Fruit fly (Drosophila melanogaster) whole organism, prepupa: Measurements from ENCODE around the gene CG32483.

Source experiments
- Blimp-1 ChIP-seq: fragments of 200-800 bp; sonication (Bioruptor generic); optimal IDR thresholded peaks from 3 replicates; lab custom pipeline; 2017; ENCODE audit warnings: missing biosample characterization, missing genetic modification characterization, mild to moderate bottlenecking, moderate library complexity, missing genetic modification reagents
- CG10669 ChIP-seq: fragments of 200-800 bp; sonication (Bioruptor generic); optimal IDR thresholded peaks from 3 replicates; lab custom pipeline; 2018; ENCODE audit warnings: missing biosample characterization, mild to moderate bottlenecking, missing genetic modification characterization, moderate library complexity
- CG11902 ChIP-seq: fragments of 200-800 bp; sonication (Bioruptor generic); optimal IDR thresholded peaks from 3 replicates; lab custom pipeline; 2016; ENCODE audit warnings: missing biosample characterization, missing genetic modification characterization
- CG15336 ChIP-seq: fragments of 200-800 bp; sonication (Bioruptor generic); IDR thresholded peaks from 2 replicates; pipeline ENCODE4 v1.3.6; 2022; ENCODE audit warnings: missing biosample characterization, missing genetic modification characterization
- CG16779 ChIP-seq: fragments of 200-800 bp; sonication (Bioruptor generic); optimal IDR thresholded peaks from 3 replicates; lab custom pipeline; 2017; ENCODE audit warnings: missing biosample characterization, mild to moderate bottlenecking, missing genetic modification characterization
- CG3032 ChIP-seq: fragments of 200-800 bp; optimal IDR thresholded peaks from 2 replicates; lab custom pipeline; 2019; ENCODE audit warnings: missing biosample characterization, mild to moderate bottlenecking, missing genetic modification characterization, moderate library complexity
- CG31627 ChIP-seq: fragments of 200-800 bp; sonication (Bioruptor generic); optimal IDR thresholded peaks from 3 replicates; lab custom pipeline; 2016; ENCODE audit warnings: missing biosample characterization, missing genetic modification characterization
- CG34406 ChIP-seq: fragments of 200-800 bp; sonication (Bioruptor generic); optimal IDR thresholded peaks from 3 replicates; lab custom pipeline; 2016; ENCODE audit warnings: missing biosample characterization, missing genetic modification characterization
- CG3919 ChIP-seq: fragments of 200-800 bp; sonication (Bioruptor generic); optimal IDR thresholded peaks from 3 replicates; lab custom pipeline; 2016; ENCODE audit warnings: missing biosample characterization, missing genetic modification characterization
- CG4318 ChIP-seq: fragments of 200-800 bp; sonication (Bioruptor generic); optimal IDR thresholded peaks from 3 replicates; lab custom pipeline; 2017; ENCODE audit warnings: missing biosample characterization, mild to moderate bottlenecking, missing genetic modification characterization
- CG6276 ChIP-seq: fragments of 200-800 bp; sonication (Bioruptor generic); optimal IDR thresholded peaks from 2 replicates; lab custom pipeline; 2017; ENCODE audit warnings: missing biosample characterization, mild to moderate bottlenecking, missing genetic modification characterization
- CG6808 ChIP-seq: fragments of 200-800 bp; sonication (Bioruptor generic); optimal IDR thresholded peaks from 3 replicates; lab custom pipeline; 2017; ENCODE audit warnings: missing biosample characterization, missing genetic modification characterization, mild to moderate bottlenecking, moderate library complexity, missing genetic modification reagents
- CG6854 ChIP-seq: fragments of 200-800 bp; sonication (Bioruptor generic); optimal IDR thresholded peaks from 2 replicates; lab custom pipeline; 2017; ENCODE audit warnings: missing biosample characterization, mild to moderate bottlenecking, missing genetic modification characterization
- CG8632 ChIP-seq: fragments of 200-800 bp; sonication (Bioruptor generic); optimal IDR thresholded peaks from 3 replicates; lab custom pipeline; 2016; ENCODE audit warnings: missing biosample characterization, missing genetic modification characterization
- CG9139 ChIP-seq: fragments of 200-800 bp; sonication (Bioruptor generic); optimal IDR thresholded peaks from 3 replicates; lab custom pipeline; 2017; ENCODE audit warnings: missing biosample characterization, mild to moderate bottlenecking, missing genetic modification characterization
- Eip78C ChIP-seq: fragments of 200-800 bp; sonication (Bioruptor generic); peaks from one replicate; lab custom pipeline; 2016; ENCODE audit warnings: missing biosample characterization, missing genetic modification characterization
- Eip93F ChIP-seq: fragments of 200-800 bp; sonication (Bioruptor generic); optimal IDR thresholded peaks from 2 replicates; lab custom pipeline; 2016; ENCODE audit warnings: missing biosample characterization, mild to moderate bottlenecking, missing genetic modification characterization
- Ets21C ChIP-seq: fragments of 200-800 bp; sonication (Bioruptor generic); optimal IDR thresholded peaks from 3 replicates; lab custom pipeline; 2016; ENCODE audit warnings: missing biosample characterization, missing genetic modification characterization
- Ets96B ChIP-seq: fragments of 200-800 bp; optimal IDR thresholded peaks from 2 replicates; lab custom pipeline; 2019; ENCODE audit warnings: missing biosample characterization, mild to moderate bottlenecking, missing genetic modification characterization, moderate library complexity
- Gug ChIP-seq: fragments of 200-800 bp; sonication (Bioruptor generic); IDR thresholded peaks from 2 replicates; pipeline ENCODE4 v1.3.6; 2022; ENCODE audit warnings: missing biosample characterization, missing genetic modification characterization
- Hr38 ChIP-seq: sonication (Bioruptor generic); optimal IDR thresholded peaks from 2 replicates; lab custom pipeline; 2016; ENCODE audit warnings: missing biosample characterization, missing genetic modification characterization
- Lpt ChIP-seq: fragments of 200-800 bp; sonication (Bioruptor generic); optimal IDR thresholded peaks from 3 replicates; lab custom pipeline; 2016; ENCODE audit warnings: missing biosample characterization, missing genetic modification characterization
- Met ChIP-seq: fragments of 200-800 bp; sonication (Bioruptor generic); optimal IDR thresholded peaks from 3 replicates; lab custom pipeline; 2016; ENCODE audit warnings: missing biosample characterization, missing genetic modification characterization
- OdsH ChIP-seq: fragments of 200-800 bp; sonication (Bioruptor generic); optimal IDR thresholded peaks from 3 replicates; lab custom pipeline; 2016; ENCODE audit warnings: missing biosample characterization, missing genetic modification characterization
- Smox ChIP-seq: fragments of 200-800 bp; sonication (Bioruptor generic); optimal IDR thresholded peaks from 3 replicates; lab custom pipeline; 2016; ENCODE audit warnings: missing biosample characterization, missing genetic modification characterization
- Sox14 ChIP-seq: fragments of 200-800 bp; sonication (Bioruptor generic); optimal IDR thresholded peaks from 3 replicates; lab custom pipeline; 2016; ENCODE audit warnings: missing biosample characterization, missing genetic modification characterization
- Sox15 ChIP-seq: fragments of 200-800 bp; sonication (Bioruptor generic); optimal IDR thresholded peaks from 3 replicates; lab custom pipeline; 2016; ENCODE audit warnings: missing biosample characterization, missing genetic modification characterization
- achi ChIP-seq: fragments of 200-800 bp; sonication (Bioruptor generic); optimal IDR thresholded peaks from 3 replicates; lab custom pipeline; 2016; ENCODE audit warnings: missing biosample characterization, missing genetic modification characterization
- cyc ChIP-seq: fragments of 200-800 bp; sonication (Bioruptor generic); optimal IDR thresholded peaks from 3 replicates; lab custom pipeline; 2016; ENCODE audit warnings: missing biosample characterization, missing genetic modification characterization
- dac ChIP-seq: fragments of 200-800 bp; sonication (Bioruptor generic); optimal IDR thresholded peaks from 2 replicates; lab custom pipeline; 2017; ENCODE audit warnings: missing biosample characterization, mild to moderate bottlenecking, missing genetic modification characterization
- dsx ChIP-seq: fragments of 200-800 bp; optimal IDR thresholded peaks from 3 replicates; lab custom pipeline; 2019; ENCODE audit warnings: missing biosample characterization, mild to moderate bottlenecking, missing genetic modification characterization, moderate library complexity; ENCODE audit not compliant: poor library complexity, severe bottlenecking
- eg ChIP-seq: fragments of 200-800 bp; sonication (Bioruptor generic); IDR thresholded peaks from 3 replicates; pipeline ENCODE4 v1.3.6; 2022; ENCODE audit warnings: missing biosample characterization, missing genetic modification characterization
- fd85E ChIP-seq: fragments of 200-800 bp; sonication (Bioruptor generic); optimal IDR thresholded peaks from 3 replicates; lab custom pipeline; 2016; ENCODE audit warnings: missing biosample characterization, missing genetic modification characterization
- fkh ChIP-seq: fragments of 200-800 bp; sonication (Bioruptor generic); optimal IDR thresholded peaks from 3 replicates; lab custom pipeline; 2017; ENCODE audit warnings: missing biosample characterization, mild to moderate bottlenecking, missing genetic modification characterization, moderate library complexity
- lz ChIP-seq: fragments of 200-800 bp; sonication (Bioruptor generic); optimal IDR thresholded peaks from 3 replicates; lab custom pipeline; 2016; ENCODE audit warnings: missing biosample characterization, missing genetic modification characterization
- net ChIP-seq: fragments of 200-800 bp; sonication (Bioruptor generic); optimal IDR thresholded peaks from 3 replicates; lab custom pipeline; 2016; ENCODE audit warnings: missing biosample characterization, missing genetic modification characterization
- salr ChIP-seq, 2 experiments: fragments of 200-800 bp; sonication (Bioruptor generic); optimal IDR thresholded peaks; 3 replicates each; lab custom pipeline; 2016 to 2018; ENCODE audit warnings: missing biosample characterization in 2 of 2, missing genetic modification characterization in 2 of 2, mild to moderate bottlenecking in 1 of 2
- spab ChIP-seq: fragments of 200-800 bp; sonication (Bioruptor generic); optimal IDR thresholded peaks from 2 replicates; lab custom pipeline; 2017; ENCODE audit warnings: missing biosample characterization, mild to moderate bottlenecking, missing genetic modification characterization, missing genetic modification reagents
- ss ChIP-seq, 2 experiments: fragments of 200-800 bp; sonication (Bioruptor generic); optimal IDR thresholded peaks; 2 replicates in 1 of 2; 3 replicates in 1 of 2; lab custom pipeline; 2017 to 2018; ENCODE audit warnings: mild to moderate bottlenecking in 2 of 2, missing biosample characterization in 2 of 2, missing genetic modification characterization in 2 of 2, moderate library complexity in 1 of 2
- svp ChIP-seq: fragments of 200-800 bp; sonication (Bioruptor generic); peaks from one replicate; lab custom pipeline; 2016; ENCODE audit warnings: missing biosample characterization, missing genetic modification characterization
- topi ChIP-seq: fragments of 200-800 bp; sonication (Bioruptor generic); optimal IDR thresholded peaks from 3 replicates; lab custom pipeline; 2016; ENCODE audit warnings: missing biosample characterization, missing genetic modification characterization
- vri ChIP-seq: fragments of 200-800 bp; sonication (Bioruptor generic); optimal IDR thresholded peaks from 3 replicates; lab custom pipeline; 2016; ENCODE audit warnings: missing biosample characterization, mild to moderate bottlenecking, missing genetic modification characterization

The CG32483 gene

dm6 chr3L:680258-680657 lies 9.6 kb downstream of the CG32483 start, which contains the start of gene CG17129 (continued):
- TF ChIP-seq fd85E (GFP tag; lab: Kevin White, UChicago) (no peak), Smox (GFP tag; lab: Kevin White, UChicago) (peak; percentile 54), Eip78C (GFP tag; lab: Kevin White, UChicago) (peak; percentile 70), cyc (peak; percentile 71), CG4318 (GFP tag; lab: Kevin White, UChicago) (no peak), Eip93F (GFP tag; lab: Kevin White, UChicago) (no peak), achi (GFP tag; lab: Kevin White, UChicago) (peak; percentile 32), CG15336 (GFP tag; lab: Robert Waterston, UW) (no peak), CG10669 (peak; percentile 1), ss (GFP tag; optimal IDR thresholded peaks at IDR 0.05; lab: Kevin White, UChicago) (no peak), Ets96B (tag; lab: Kevin White, UChicago) (peak; percentile 9), vri (GFP tag; lab: Kevin White, UChicago) (peak; percentile 26), CG8632 (GFP tag; lab: Kevin White, UChicago) (no peak), CG6854 (GFP tag; lab: Kevin White, UChicago) (no peak), CG3919 (GFP tag; lab: Kevin White, UChicago) (peak; percentile 17), CG31627 (GFP tag; lab: Kevin White, UChicago) (peak; percentile 60), Met (GFP tag; lab: Kevin White, UChicago) (peak; percentile 70), eg (GFP tag; lab: Robert Waterston, UW) (no peak), Sox15 (GFP tag; lab: Kevin White, UChicago) (no peak), Lpt (no peak), Sox14 (peak; percentile 31)
- TF ChIP-seq, all 60 proteins: peak for 31

dm6 chr3L:675856-676255 lies 14.0 kb downstream of the CG32483 start:
- TF ChIP-seq Smox (GFP tag; lab: Kevin White, UChicago), result no peak
- TF ChIP-seq CG3032 (tag; lab: Kevin White, UChicago), result no peak
- no peak for TF ChIP-seq CG10669
- no peak for TF ChIP-seq CG6808 (GFP tag; lab: Kevin White, UChicago)
- TF ChIP-seq cyc, result no peak
- no peak for TF ChIP-seq Hr38
- no peak for TF ChIP-seq CG3919 (GFP tag; lab: Kevin White, UChicago)
- TF ChIP-seq fd85E (GFP tag; lab: Kevin White, UChicago), result no peak
- no peak for TF ChIP-seq spab (GFP tag; lab: Kevin White, UChicago)
- no peak for TF ChIP-seq Lpt
- TF ChIP-seq Gug (GFP tag; lab: Robert Waterston, UW), result no peak
- TF ChIP-seq dac (GFP tag; lab: Kevin White, UChicago), result no peak
- TF ChIP-seq svp (GFP tag; lab: Kevin White, UChicago), result no peak
- no peak for TF ChIP-seq CG31627 (GFP tag; lab: Kevin White, UChicago)
- no peak for TF ChIP-seq topi (GFP tag; lab: Kevin White, UChicago)
- TF ChIP-seq achi (GFP tag; lab: Kevin White, UChicago), result no peak

dm6 chr3L:673324-673723 lies 16.6 kb downstream of the CG32483 start:
- TF ChIP-seq dsx (GFP tag; lab: Kevin White, UChicago), result peak; percentile 59
- TF ChIP-seq CG3919 (GFP tag; lab: Kevin White, UChicago), result no peak
- TF ChIP-seq, all 60 proteins: peak for 1

dm6 chr3L:666544-666943 lies 23.3 kb downstream of the CG32483 start:
- no peak for TF ChIP-seq Sox15 (GFP tag; lab: Kevin White, UChicago)
- TF ChIP-seq lz, result peak; percentile 22
- TF ChIP-seq achi (GFP tag; lab: Kevin White, UChicago), result no peak
- no peak for TF ChIP-seq CG6276
- no peak for TF ChIP-seq CG4318 (GFP tag; lab: Kevin White, UChicago)
- peak; percentile 14 for TF ChIP-seq CG3919 (GFP tag; lab: Kevin White, UChicago)
- no peak for TF ChIP-seq Eip93F (GFP tag; lab: Kevin White, UChicago)
- TF ChIP-seq Gug (GFP tag; lab: Robert Waterston, UW), result no peak
- no peak for TF ChIP-seq salr (GFP tag; optimal IDR thresholded peaks at IDR 0.05; lab: Kevin White, UChicago)
- TF ChIP-seq dsx (GFP tag; lab: Kevin White, UChicago), result no peak
- TF ChIP-seq Lpt, result no peak
- no peak for TF ChIP-seq CG15336 (GFP tag; lab: Robert Waterston, UW)
- TF ChIP-seq Blimp-1, result no peak
- TF ChIP-seq fd85E (GFP tag; lab: Kevin White, UChicago), result no peak
- TF ChIP-seq CG16779, result no peak
- TF ChIP-seq CG11902 (GFP tag; lab: Kevin White, UChicago), result no peak
- TF ChIP-seq Sox14, result peak; percentile 8
- no peak for TF ChIP-seq dac (GFP tag; lab: Kevin White, UChicago)
- TF ChIP-seq svp (GFP tag; lab: Kevin White, UChicago), result peak; percentile 72
- no peak for TF ChIP-seq CG3032 (tag; lab: Kevin White, UChicago)
- TF ChIP-seq Eip78C (GFP tag; lab: Kevin White, UChicago), result peak; percentile 58
- TF ChIP-seq CG9139 (GFP tag; lab: Kevin White, UChicago), result no peak
- TF ChIP-seq ss (GFP tag; optimal IDR thresholded peaks at IDR 0.05; lab: Kevin White, UChicago), result no peak
- no peak for TF ChIP-seq net (GFP tag; lab: Kevin White, UChicago)
- TF ChIP-seq fkh (GFP tag; lab: Kevin White, UChicago), result no peak
- peak; percentile 15 for TF ChIP-seq CG10669
- TF ChIP-seq OdsH (GFP tag; lab: Kevin White, UChicago), result no peak
- no peak for TF ChIP-seq Ets21C (GFP tag; lab: Kevin White, UChicago)
- peak; percentile 54 for TF ChIP-seq Met (GFP tag; lab: Kevin White, UChicago)
- no peak for TF ChIP-seq CG34406
